Worm (Caenorhabditis elegans) whole organism, early embryonic: ENCODE results near the gene clec-140.

Experiments used
- aly-1 ChIP-seq: sonication (generic microtip); optimal IDR thresholded peaks from 2 replicates; lab custom pipeline; 2016; ENCODE audit warnings: missing genetic modification characterization, missing compliant biosample characterization
- ama-1 ChIP-seq: fragments of 150-350 bp; optimal IDR thresholded peaks from 2 replicates; lab custom pipeline; 2014
- ets-7 ChIP-seq: sonication (generic microtip); optimal IDR thresholded peaks from 2 replicates; lab custom pipeline; 2016; ENCODE audit warnings: missing genotype, missing genetic modification characterization, missing compliant biosample characterization
- flt-1 ChIP-seq: fragments of 200-800 bp; sonication (Bioruptor generic); IDR thresholded peaks from 2 replicates; pipeline ENCODE4 v1.3.6; 2022; ENCODE audit warnings: missing genetic modification characterization, missing compliant biosample characterization
- hmbx-1 ChIP-seq: sonication (generic microtip); optimal IDR thresholded peaks from 2 replicates; lab custom pipeline; 2016; ENCODE audit warnings: mild to moderate bottlenecking, missing genetic modification characterization, missing compliant biosample characterization
- hmg-4 ChIP-seq: fragments of 200-800 bp; sonication (Bioruptor generic); optimal IDR thresholded peaks from 2 replicates; lab custom pipeline; 2018; ENCODE audit warnings: mild to moderate bottlenecking, missing genetic modification characterization, missing compliant biosample characterization
- hnd-1 ChIP-seq: sonication (generic microtip); optimal IDR thresholded peaks from 2 replicates; lab custom pipeline; 2016; ENCODE audit warnings: missing genetic modification characterization, missing compliant biosample characterization
- scrt-1 ChIP-seq: fragments of 200-800 bp; sonication (Bioruptor generic); IDR thresholded peaks from 2 replicates; pipeline ENCODE4 v1.3.6; 2022; ENCODE audit warnings: missing genetic modification characterization, missing compliant biosample characterization
- sea-1 ChIP-seq: fragments of 200-800 bp; sonication (Bioruptor generic); conservative IDR thresholded peaks from 2 replicates; pipeline ENCODE4 v1.3.6; 2022; ENCODE audit warnings: missing genetic modification characterization, missing compliant biosample characterization
- tbx-11 ChIP-seq: fragments of 200-800 bp; sonication (Bioruptor generic); IDR thresholded peaks from 2 replicates; pipeline ENCODE4 v1.3.6; 2022; ENCODE audit warnings: missing genetic modification characterization, missing compliant biosample characterization

DNA sequence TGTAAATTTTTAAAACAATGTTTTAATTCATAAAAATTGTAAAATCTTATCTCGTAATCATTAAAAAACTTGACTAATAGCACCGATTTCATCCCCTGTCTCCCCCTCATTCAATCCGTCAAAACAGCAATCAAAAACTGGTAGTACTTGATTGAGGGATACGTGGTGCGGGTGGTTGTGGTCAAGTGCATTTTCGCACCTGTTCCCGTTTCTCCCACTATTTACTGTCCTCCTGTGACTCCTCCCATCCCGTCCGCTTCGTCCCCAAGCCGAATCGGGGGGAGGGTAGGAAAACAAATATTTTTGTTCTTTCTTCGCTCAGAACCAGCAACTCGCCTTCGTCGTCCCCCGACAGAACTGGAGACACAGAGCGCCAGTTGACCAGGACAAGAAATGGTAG is 24.1 kb upstream of the clec-140 start, which contains the start of gene lgc-27:
- no peak for TF ChIP-seq ets-7 (tag; lab: Kevin White, UChicago)
- no peak for TF ChIP-seq hmg-4 (GFP tag; lab: Kevin White, UChicago)
- no peak for TF ChIP-seq ama-1 (lab: Kevin White, UChicago)
- no peak for TF ChIP-seq sea-1 (GFP tag; lab: Robert Waterston, UW)
- no peak for TF ChIP-seq tbx-11 (GFP tag; lab: Robert Waterston, UW)
- TF ChIP-seq flt-1 = no peak
- no peak for TF ChIP-seq hmbx-1 (tag; lab: Kevin White, UChicago)
- no peak for TF ChIP-seq scrt-1
- no peak for TF ChIP-seq hnd-1 (tag; lab: Kevin White, UChicago)
- no peak for TF ChIP-seq aly-1 (tag; lab: Kevin White, UChicago)
